Worm (Caenorhabditis elegans) whole organism, L4 larva: Measurements from ENCODE around the gene srw-38.

ENCODE experiments used
- ama-1 ChIP-seq: fragments of 150-350 bp; optimal IDR thresholded peaks from 2 replicates; lab custom pipeline; 2014; ENCODE audit warnings: inconsistent platforms, mixed read lengths
- ceh-62 ChIP-seq: sonication (generic microtip); optimal IDR thresholded peaks from 2 replicates; lab custom pipeline; 2017; ENCODE audit warnings: missing biosample characterization, missing genetic modification characterization
- egl-27 ChIP-seq: sonication (generic microtip); optimal IDR thresholded peaks from 3 replicates; lab custom pipeline; 2017; ENCODE audit warnings: missing biosample characterization, missing genetic modification reagents, missing genetic modification characterization
- fos-1 ChIP-seq: fragments of 150-350 bp; optimal IDR thresholded peaks from 2 replicates; lab custom pipeline; 2014; ENCODE audit warnings: missing biosample characterization, missing genetic modification characterization
- gei-8 ChIP-seq: fragments of 200-800 bp; sonication (Bioruptor generic); optimal IDR thresholded peaks from 2 replicates; lab custom pipeline; 2018; ENCODE audit warnings: mild to moderate bottlenecking, missing genetic modification characterization, missing compliant biosample characterization
- nhr-76 ChIP-seq: fragments of 150-350 bp; optimal IDR thresholded peaks from 2 replicates; lab custom pipeline; 2014; ENCODE audit warnings: missing biosample characterization, missing genetic modification characterization

DNA sequence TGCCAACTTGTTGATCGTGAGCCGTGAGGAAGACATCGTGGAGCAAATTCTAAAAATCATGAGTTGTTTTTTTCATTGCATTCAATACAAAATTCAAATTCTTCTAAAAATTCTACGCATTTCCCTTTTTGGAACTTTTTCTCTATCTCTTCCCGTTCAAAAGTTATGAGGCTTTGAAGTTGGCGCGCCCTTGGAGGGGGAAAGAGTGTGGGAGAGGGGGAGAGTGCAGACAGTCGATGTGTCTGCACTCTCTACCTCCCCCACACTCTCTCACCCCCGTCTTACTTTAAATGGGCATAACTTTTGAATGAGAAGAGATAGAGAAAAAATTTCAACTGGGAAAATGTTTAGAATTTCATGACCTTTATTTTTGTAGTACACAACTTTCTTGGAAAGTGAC, 20.1 kb downstream of the srw-38 start:
- TF ChIP-seq ama-1 (lab: Kevin White, UChicago), result no peak
- TF ChIP-seq nhr-76 (tag; lab: Kevin White, UChicago), result no peak
- no peak for TF ChIP-seq ceh-62 (tag; lab: Kevin White, UChicago)
- no peak for TF ChIP-seq gei-8 (GFP tag; lab: Kevin White, UChicago)
- TF ChIP-seq egl-27 (tag; lab: Kevin White, UChicago), result no peak
- no peak for TF ChIP-seq fos-1 (tag; lab: Kevin White, UChicago)
